Worm (Caenorhabditis elegans) whole organism, mixed stage, embryonic: ENCODE results near the gene Y73B6BL.29.

ENCODE experiments used
- M03D4.4 ChIP-seq: sonication (generic microtip); optimal IDR thresholded peaks from 2 replicates; lab custom pipeline; 2017; ENCODE audit warnings: mild to moderate bottlenecking, missing genetic modification characterization, missing compliant biosample characterization
- ceh-39 ChIP-seq: fragments of 150-350 bp; optimal IDR thresholded peaks from 2 replicates; lab custom pipeline; 2014; ENCODE audit warnings: missing biosample characterization, missing genetic modification characterization
- ceh-83 ChIP-seq: fragments of 200-800 bp; sonication (Bioruptor generic); optimal IDR thresholded peaks from 2 replicates; lab custom pipeline; 2018; ENCODE audit warnings: mild to moderate bottlenecking, missing genetic modification characterization, missing compliant biosample characterization
- cnd-1 ChIP-seq: fragments of 200-800 bp; sonication (Bioruptor generic); optimal IDR thresholded peaks from 2 replicates; lab custom pipeline; 2018; ENCODE audit warnings: mild to moderate bottlenecking, missing genetic modification characterization, missing compliant biosample characterization
- elt-1 ChIP-seq: sonication (generic microtip); optimal IDR thresholded peaks from 2 replicates; lab custom pipeline; 2017; ENCODE audit warnings: missing genetic modification characterization, mild to moderate bottlenecking, missing compliant biosample characterization, antibody characterized with exemption, moderate library complexity, borderline replicate concordance; ENCODE audit not compliant: insufficient read depth
- lin-13 ChIP-seq: fragments of 150-350 bp; optimal IDR thresholded peaks from 2 replicates; lab custom pipeline; 2014; ENCODE audit warnings: missing biosample characterization, missing genetic modification characterization
- lin-32 ChIP-seq: fragments of 200-800 bp; sonication (Bioruptor generic); optimal IDR thresholded peaks from 2 replicates; lab custom pipeline; 2018; ENCODE audit warnings: mild to moderate bottlenecking, missing genetic modification characterization, missing compliant biosample characterization
- lsy-2 ChIP-seq: fragments of 150-350 bp; optimal IDR thresholded peaks from 2 replicates; lab custom pipeline; 2014; ENCODE audit warnings: missing biosample characterization, missing genetic modification characterization
- mep-1 ChIP-seq: fragments of 150-350 bp; optimal IDR thresholded peaks from 2 replicates; lab custom pipeline; 2017; ENCODE audit warnings: missing biosample characterization, missing genetic modification reagents, missing genetic modification characterization, inconsistent platforms
- mls-2 ChIP-seq: sonication (generic microtip); optimal IDR thresholded peaks from 2 replicates; lab custom pipeline; 2016; ENCODE audit warnings: mild to moderate bottlenecking, missing genetic modification characterization, moderate library complexity, missing compliant biosample characterization
- nhr-237 ChIP-seq: fragments of 150-350 bp; optimal IDR thresholded peaks from 2 replicates; lab custom pipeline; 2014; ENCODE audit warnings: missing biosample characterization, missing genetic modification characterization

The Y73B6BL.29 gene

ce11 chrIV:6372267-6372666 lies 50.5 kb downstream of the Y73B6BL.29 start:
- no peak for TF ChIP-seq nhr-237 (tag; lab: Kevin White, UChicago)
- no peak for TF ChIP-seq mls-2 (tag; lab: Kevin White, UChicago)
- TF ChIP-seq, all 35 proteins: peak for 0

DNA sequence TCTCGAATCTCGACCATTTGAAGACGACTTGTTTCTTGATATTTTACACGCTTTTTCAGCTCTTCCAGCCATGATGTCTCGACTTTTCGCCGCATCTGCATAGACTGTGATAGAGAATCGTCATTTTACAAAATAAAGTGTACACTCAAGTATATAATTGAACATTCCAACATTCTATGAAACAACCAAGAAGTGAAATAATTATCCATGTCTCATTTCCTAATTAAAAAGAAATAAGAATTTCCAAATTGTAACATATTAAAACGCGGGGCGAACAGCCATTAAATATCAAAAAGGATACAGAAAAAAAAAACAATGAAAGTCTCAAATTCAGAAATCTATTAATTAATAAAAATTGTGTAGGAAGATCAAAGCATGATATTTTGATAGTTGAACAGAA lies 51.3 kb downstream of the Y73B6BL.29 start, which contains the start of gene smg-3:
TSS of gene smg-3 (minus strand) at position 101 of the 400 bp plus-strand sequence.
- TF ChIP-seq lin-13 (no peak), mep-1 (no peak), elt-1 (tag; lab: Kevin White, UChicago) (no peak), lin-32 (no peak), ceh-83 (GFP tag; lab: Kevin White, UChicago) (no peak), cnd-1 (tag; lab: Kevin White, UChicago) (no peak), lsy-2 (tag; lab: Kevin White, UChicago) (no peak), M03D4.4 (tag; lab: Kevin White, UChicago) (no peak), ceh-39 (no peak)
